Fruit fly (Drosophila melanogaster): ENCODE results near the gene CG33303.

The CG33303 gene

DNA sequence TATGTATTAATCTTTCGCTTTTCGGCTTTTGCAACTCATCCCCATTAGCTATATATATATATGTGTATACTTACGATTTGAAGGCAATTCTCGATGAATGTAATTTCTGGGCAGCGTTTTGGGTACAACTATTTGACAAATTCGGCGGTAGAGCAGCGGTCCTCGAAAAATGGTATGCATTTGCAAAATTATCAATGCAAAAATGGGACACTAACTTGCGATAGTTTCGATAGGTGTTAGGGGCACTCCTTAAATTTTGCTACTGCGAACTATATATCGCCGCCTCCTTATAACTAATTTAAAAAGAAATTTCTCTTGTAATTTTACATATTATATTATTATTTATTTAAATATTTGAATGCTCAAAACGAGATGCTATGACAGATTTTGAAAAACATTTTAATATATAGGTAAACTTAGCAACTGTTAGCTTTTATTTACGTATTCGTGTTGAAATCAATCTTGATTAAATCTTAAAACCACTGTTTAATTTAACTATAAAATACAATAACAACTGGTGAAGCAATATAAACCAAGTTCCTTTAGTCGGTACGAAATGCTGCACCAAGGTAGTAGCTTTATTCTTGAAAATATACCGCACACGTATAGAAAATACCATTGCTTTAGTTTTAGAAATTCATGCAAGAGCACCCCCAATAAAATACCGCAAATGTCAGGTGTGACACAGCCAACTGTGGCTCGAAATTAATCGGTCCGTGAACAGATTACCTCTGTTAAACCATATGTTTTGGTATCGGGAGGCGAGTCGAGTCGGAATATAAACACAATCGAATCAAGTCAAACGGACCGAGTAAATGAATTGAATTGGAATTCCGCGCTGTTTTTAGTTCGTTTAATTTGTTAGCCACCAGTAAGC, 37.9 kb upstream of the CG33303 start, which contains the start of the genes CG5355 and Klp31E (continued):
- peak; percentile 56 for TF ChIP-seq bab2 (GFP tag; optimal IDR thresholded peaks at IDR 0.05)
- peak; percentile 41 for TF ChIP-seq YL-1 (GFP tag; optimal IDR thresholded peaks at IDR 0.05)
- TF ChIP-seq Sry-δ (GFP tag; optimal IDR thresholded peaks at IDR 0.05), result peak; percentile 69
- TF ChIP-seq CG4360 (GFP tag; IDR thresholded peaks at IDR 0.05), result no peak
- no peak for TF ChIP-seq TFAM (GFP tag; optimal IDR thresholded peaks at IDR 0.05)
- peak; percentile 46 for TF ChIP-seq ems (GFP tag; optimal IDR thresholded peaks at IDR 0.05)
- TF ChIP-seq CG11504 (tag; optimal IDR thresholded peaks at IDR 0.05), result peak; percentile 79
- peak; percentile 61 for TF ChIP-seq CG10654 (GFP tag; optimal IDR thresholded peaks at IDR 0.05)
- no peak for TF ChIP-seq dati (GFP tag; IDR thresholded peaks at IDR 0.05)
- 0 out of 2 replicates have a peak, but pooled peaks have one; percentile 17 for TF ChIP-seq wor (GFP tag; IDR thresholded peaks at IDR 0.05)
- TF ChIP-seq ranshi (GFP tag; IDR thresholded peaks at IDR 0.05), result 0 out of 2 replicates have a peak, but pooled peaks have one; percentile 44
- TF ChIP-seq CG6254 (GFP tag; optimal IDR thresholded peaks at IDR 0.05), result no peak
- 0 out of 2 replicates have a peak, but pooled peaks have one; percentile 11 for TF ChIP-seq aop (GFP tag; IDR thresholded peaks at IDR 0.05)
- no peak for TF ChIP-seq jigr1 (GFP tag; IDR thresholded peaks at IDR 0.05)
- TF ChIP-seq CG6765 (GFP tag; optimal IDR thresholded peaks at IDR 0.05), result peak; percentile 7
- no peak for TF ChIP-seq Hmr (GFP tag; optimal IDR thresholded peaks at IDR 0.05)
- peak; percentile 76 for TF ChIP-seq bbx (GFP tag; IDR thresholded peaks at IDR 0.05; ENCODE audit: partially characterized antibody)
- no peak for TF ChIP-seq cad (GFP tag; optimal IDR thresholded peaks at IDR 0.05)
- TF ChIP-seq Nf-YA (GFP tag; IDR thresholded peaks at IDR 0.05), result no peak
- peak; percentile 59; the same call in 2 of the 3 replicates for TF ChIP-seq ci (GFP tag; IDR thresholded peaks at IDR 0.05)
- peak; percentile 24 for TF ChIP-seq CG8290 (GFP tag; optimal IDR thresholded peaks at IDR 0.05)
- TF ChIP-seq CG8290 (tag; optimal IDR thresholded peaks at IDR 0.05), result no peak
- TF ChIP-seq lov (optimal IDR thresholded peaks at IDR 0.05), result no peak
- no peak for TF ChIP-seq lov (GFP tag; IDR thresholded peaks at IDR 0.05)
- no peak for TF ChIP-seq eyg (GFP tag; optimal IDR thresholded peaks at IDR 0.05)
- TF ChIP-seq mam (GFP tag; optimal IDR thresholded peaks at IDR 0.05), result peak; percentile 57
- TF ChIP-seq Awh (GFP tag; IDR thresholded peaks at IDR 0.05), result no peak
- no peak for TF ChIP-seq CG6813 (GFP tag; optimal IDR thresholded peaks at IDR 0.05)
- no peak for TF ChIP-seq CG14441 (GFP tag; IDR thresholded peaks at IDR 0.05)
- peak; percentile 72 for TF ChIP-seq MBD-R2 (GFP tag; IDR thresholded peaks at IDR 0.05)
- peak; percentile 62 for TF ChIP-seq CG1233 (GFP tag; optimal IDR thresholded peaks at IDR 0.05)
- no peak for TF ChIP-seq ash1 (GFP tag; optimal IDR thresholded peaks at IDR 0.05)
- TF ChIP-seq CHES-1-like (GFP tag; optimal IDR thresholded peaks at IDR 0.05), result peak; percentile 29
- TF ChIP-seq emc (GFP tag; optimal IDR thresholded peaks at IDR 0.05), result no peak
- no peak for TF ChIP-seq danr (GFP tag; IDR thresholded peaks at IDR 0.05)
- peak; percentile 14 for TF ChIP-seq CG4854 (GFP tag; optimal IDR thresholded peaks at IDR 0.05)
- peak; percentile 49 for TF ChIP-seq Fer3 (tag; optimal IDR thresholded peaks at IDR 0.05)
- peak; percentile 55 for TF ChIP-seq ind (GFP tag; optimal IDR thresholded peaks at IDR 0.05)
- TF ChIP-seq Atf6 (GFP tag; IDR thresholded peaks at IDR 0.05), result peak; percentile 62
- TF ChIP-seq CG13894 (tag; optimal IDR thresholded peaks at IDR 0.05), result no peak
- no peak for TF ChIP-seq CG7271 (tag; optimal IDR thresholded peaks at IDR 0.05)
- 0 out of 2 replicates have a peak, but pooled peaks have one; percentile 7 for TF ChIP-seq Ada2b (GFP tag; IDR thresholded peaks at IDR 0.05)
- TF ChIP-seq Hand (GFP tag; optimal IDR thresholded peaks at IDR 0.05), result no peak
- peak; percentile 46; the same call in 1 of the 3 replicates for TF ChIP-seq mld (GFP tag; IDR thresholded peaks at IDR 0.05; ENCODE audit: partially characterized antibody)
- TF ChIP-seq row (GFP tag; IDR thresholded peaks at IDR 0.05), result peak; percentile 88
- no peak for TF ChIP-seq oc (tag; optimal IDR thresholded peaks at IDR 0.05)
- no peak for TF ChIP-seq CG2889 (GFP tag; IDR thresholded peaks at IDR 0.05)
- TF ChIP-seq CG11723 (GFP tag; optimal IDR thresholded peaks at IDR 0.05), result peak; percentile 49
- TF ChIP-seq Ets65A (GFP tag), result peak; percentile 72
- no peak for TF ChIP-seq B-H2 (GFP tag; optimal IDR thresholded peaks at IDR 0.05)

Data from whole organism, embryonic.